Worm (Caenorhabditis elegans): ENCODE measurements around the gene elo-4.

elo-4 gene

DNA sequence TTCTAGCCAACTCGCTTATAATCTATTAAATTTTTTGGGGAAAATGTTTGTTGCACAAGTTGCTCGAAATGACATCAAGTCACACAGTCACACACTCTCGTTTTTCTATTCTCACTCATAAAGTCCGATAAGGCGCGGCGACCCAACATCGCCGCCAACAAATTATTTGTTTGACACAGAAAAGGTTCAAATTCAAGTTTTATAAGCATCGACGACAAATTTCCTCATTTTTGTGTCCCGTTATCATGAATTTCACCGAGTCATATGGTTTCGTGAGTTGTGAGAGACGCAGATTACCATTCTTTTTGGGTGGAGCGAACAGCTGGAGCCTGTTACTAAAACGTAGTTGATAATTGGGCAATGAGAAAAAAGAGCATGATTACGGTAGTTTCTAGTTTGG lies 44.3 kb downstream of the elo-4 start:
- no peak for TF ChIP-seq unc-62 (GFP tag; optimal IDR thresholded peaks at IDR 0.05)

DNA sequence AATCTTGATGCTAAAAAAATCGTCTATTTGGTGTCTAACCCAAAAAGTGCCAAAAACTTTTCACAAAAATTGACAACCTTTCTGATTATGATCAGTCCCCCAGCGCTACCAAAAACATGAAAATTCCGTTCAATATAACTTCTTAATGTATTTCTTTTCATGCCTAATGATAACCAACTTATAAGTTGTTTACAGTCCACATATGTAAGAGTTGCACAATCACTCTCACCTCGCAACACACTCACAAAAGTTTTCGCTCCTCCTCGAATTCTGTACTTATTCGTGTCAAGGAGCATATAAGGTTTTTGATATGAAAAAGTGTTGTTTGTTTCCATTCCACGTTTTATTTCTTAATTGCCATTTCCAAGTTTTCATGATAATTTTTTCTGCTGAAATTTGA lies 45.5 kb downstream of the elo-4 start:
- TF ChIP-seq unc-62 (GFP tag; optimal IDR thresholded peaks at IDR 0.05), result no peak

Measured in whole organism, dauer.